Fruit fly (Drosophila melanogaster) whole organism, embryonic: Measurements from ENCODE around the gene CG6738.

ENCODE experiments used
- Aef1 ChIP-seq: fragments of 200-800 bp; sonication (Bioruptor generic); IDR thresholded peaks from 3 replicates; pipeline ENCODE4 v1.3.6; 2022; ENCODE audit warnings: missing biosample characterization, missing genetic modification characterization
- CG10321 ChIP-seq: fragments of 200-800 bp; sonication (Bioruptor generic); IDR thresholded peaks from 2 replicates; pipeline ENCODE4 v1.3.6; 2022; ENCODE audit warnings: missing biosample characterization, missing genetic modification characterization
- CG12071 ChIP-seq: fragments of 200-800 bp; sonication (Bioruptor generic); optimal IDR thresholded peaks from 3 replicates; lab custom pipeline; 2018; ENCODE audit warnings: missing biosample characterization, mild to moderate bottlenecking, missing genetic modification characterization
- CG13287 ChIP-seq: fragments of 200-800 bp; sonication (Bioruptor generic); IDR thresholded peaks from 2 replicates; pipeline ENCODE4 v1.3.6; 2022; ENCODE audit warnings: missing biosample characterization, missing genetic modification characterization; ENCODE audit not compliant: partially characterized antibody
- CG13775 ChIP-seq: fragments of 200-800 bp; sonication (Bioruptor generic); optimal IDR thresholded peaks from 3 replicates; lab custom pipeline; 2017; ENCODE audit warnings: missing biosample characterization, mild to moderate bottlenecking, missing genetic modification characterization
- CG18764 ChIP-seq: fragments of 200-800 bp; sonication (Bioruptor generic); optimal IDR thresholded peaks from 3 replicates; lab custom pipeline; 2016; ENCODE audit warnings: missing biosample characterization, missing genetic modification characterization
- CG2199 ChIP-seq: fragments of 200-800 bp; sonication (Bioruptor generic); IDR thresholded peaks from 3 replicates; pipeline ENCODE4 v1.3.6; 2022; ENCODE audit warnings: missing biosample characterization, missing genetic modification characterization
- CG32532 ChIP-seq: fragments of 200-800 bp; sonication (Bioruptor generic); IDR thresholded peaks from 2 replicates; pipeline ENCODE4 v1.3.6; 2022; ENCODE audit warnings: missing biosample characterization, missing genetic modification characterization
- CG5180 ChIP-seq: fragments of 200-800 bp; sonication (Bioruptor generic); optimal IDR thresholded peaks from 3 replicates; lab custom pipeline; 2017; ENCODE audit warnings: missing biosample characterization, missing genetic modification characterization, mild to moderate bottlenecking, moderate library complexity, missing genetic modification reagents
- CG6272 ChIP-seq: fragments of 200-800 bp; sonication (Bioruptor generic); IDR thresholded peaks from 2 replicates; pipeline ENCODE4 v1.3.6; 2022; ENCODE audit warnings: missing biosample characterization, missing genetic modification characterization
- CG7372 ChIP-seq: fragments of 200-800 bp; sonication (Bioruptor generic); IDR thresholded peaks from 2 replicates; pipeline ENCODE4 v1.3.6; 2022; ENCODE audit warnings: missing biosample characterization, missing genetic modification characterization
- CG7987 ChIP-seq: fragments of 200-800 bp; sonication (Bioruptor generic); optimal IDR thresholded peaks from 2 replicates; lab custom pipeline; 2018; ENCODE audit warnings: missing biosample characterization, mild to moderate bottlenecking, missing genetic modification characterization, moderate library complexity
- CG8478 ChIP-seq: fragments of >200 bp; optimal IDR thresholded peaks from 2 replicates; lab custom pipeline; 2018
- Dad ChIP-seq: fragments of 200-800 bp; sonication (Bioruptor generic); optimal IDR thresholded peaks from 3 replicates; lab custom pipeline; 2016; ENCODE audit warnings: missing biosample characterization, missing genetic modification characterization
- Dbx ChIP-seq: fragments of 200-800 bp; sonication (Bioruptor generic); IDR thresholded peaks from 3 replicates; pipeline ENCODE4 v1.3.6; 2022; ENCODE audit warnings: missing biosample characterization, missing genetic modification characterization
- Deaf1 ChIP-seq: fragments of 200-800 bp; optimal IDR thresholded peaks from 3 replicates; lab custom pipeline; 2019; ENCODE audit warnings: missing biosample characterization, mild to moderate bottlenecking, missing genetic modification characterization, moderate library complexity
- Dfd ChIP-seq, 2 experiments: fragments of >200 bp; optimal IDR thresholded peaks; 2 replicates each; lab custom pipeline; 2017; ENCODE audit warnings: missing biosample characterization in 2 of 2, missing genetic modification characterization in 2 of 2
- Doc2 ChIP-seq: fragments of 200-800 bp; sonication (Bioruptor generic); IDR thresholded peaks from 2 replicates; pipeline ENCODE4 v1.3.6; 2022; ENCODE audit warnings: missing biosample characterization, missing genetic modification characterization
- Dp ChIP-seq: fragments of 200-800 bp; sonication (Bioruptor generic); optimal IDR thresholded peaks from 2 replicates; lab custom pipeline; 2018; ENCODE audit warnings: missing biosample characterization, mild to moderate bottlenecking, missing genetic modification characterization, moderate library complexity
- Elba2 ChIP-seq: fragments of 200-800 bp; sonication (Bioruptor generic); optimal IDR thresholded peaks from 3 replicates; lab custom pipeline; 2016; ENCODE audit warnings: missing biosample characterization, missing genetic modification characterization
- Ets65A ChIP-seq: fragments of 200-800 bp; sonication (Bioruptor generic); peaks from one replicate; lab custom pipeline; 2016; ENCODE audit warnings: missing biosample characterization, missing genetic modification characterization
- Ets97D ChIP-seq: fragments of 200-800 bp; sonication (Bioruptor generic); optimal IDR thresholded peaks from 3 replicates; lab custom pipeline; 2016; ENCODE audit warnings: missing biosample characterization, missing genetic modification characterization
- Fer2 ChIP-seq: fragments of 200-800 bp; sonication (Bioruptor generic); optimal IDR thresholded peaks from 2 replicates; lab custom pipeline; 2018; ENCODE audit warnings: missing biosample characterization, mild to moderate bottlenecking, missing genetic modification characterization, moderate library complexity
- HLH3B ChIP-seq: fragments of 200-800 bp; sonication (Bioruptor generic); IDR thresholded peaks from 2 replicates; pipeline ENCODE4 v1.3.6; 2022; ENCODE audit warnings: missing biosample characterization, missing genetic modification characterization
- Hr39 ChIP-seq: fragments of >200 bp; optimal IDR thresholded peaks from 2 replicates; lab custom pipeline; 2017
- Lhr ChIP-seq: fragments of 200-800 bp; sonication (Bioruptor generic); optimal IDR thresholded peaks from 3 replicates; lab custom pipeline; 2017; ENCODE audit warnings: mild to moderate bottlenecking, missing biosample characterization, missing genetic modification reagents, missing genetic modification characterization
- MTF-1 ChIP-seq: fragments of 200-800 bp; sonication (Bioruptor generic); optimal IDR thresholded peaks from 2 replicates; lab custom pipeline; 2018; ENCODE audit warnings: missing biosample characterization, mild to moderate bottlenecking, missing genetic modification characterization, borderline replicate concordance
- Nf-YB ChIP-seq: fragments of 200-800 bp; sonication (Bioruptor generic); optimal IDR thresholded peaks from 3 replicates; lab custom pipeline; 2019; ENCODE audit warnings: missing biosample characterization, mild to moderate bottlenecking, missing genetic modification characterization, moderate library complexity
- Opbp ChIP-seq: fragments of 200-800 bp; sonication (Bioruptor generic); IDR thresholded peaks from 3 replicates; pipeline ENCODE4 v1.3.6; 2022; ENCODE audit warnings: missing biosample characterization, missing genetic modification characterization; ENCODE audit not compliant: partially characterized antibody
- Sry-δ ChIP-seq: fragments of 200-800 bp; sonication (Bioruptor generic); optimal IDR thresholded peaks from 2 replicates; lab custom pipeline; 2016; ENCODE audit warnings: missing biosample characterization, missing genetic modification characterization
- Tbp ChIP-seq: fragments of >200 bp; optimal IDR thresholded peaks from 2 replicates; lab custom pipeline; 2018; ENCODE audit warnings: missing biosample characterization, missing genetic modification characterization
- ara ChIP-seq: fragments of 200-800 bp; sonication (Bioruptor generic); IDR thresholded peaks from 2 replicates; pipeline ENCODE4 v1.3.6; 2022; ENCODE audit warnings: missing biosample characterization, missing genetic modification characterization
- bab2 ChIP-seq: fragments of 200-800 bp; sonication (Bioruptor generic); optimal IDR thresholded peaks from 2 replicates; lab custom pipeline; 2016; ENCODE audit warnings: missing biosample characterization, missing genetic modification characterization
- bcd ChIP-seq: fragments of 200-800 bp; sonication (Bioruptor generic); optimal IDR thresholded peaks from 2 replicates; lab custom pipeline; 2017; ENCODE audit warnings: missing biosample characterization, mild to moderate bottlenecking, missing genetic modification characterization
- ci ChIP-seq: fragments of 200-800 bp; sonication (Bioruptor generic); IDR thresholded peaks from 3 replicates; pipeline ENCODE4 v1.3.6; 2022; ENCODE audit warnings: missing biosample characterization, missing genetic modification characterization
- crol ChIP-seq: fragments of 200-800 bp; sonication (Bioruptor generic); IDR thresholded peaks from 2 replicates; pipeline ENCODE4 v1.3.6; 2022; ENCODE audit warnings: missing biosample characterization, missing genetic modification characterization
- emc ChIP-seq: fragments of 200-800 bp; sonication (Bioruptor generic); optimal IDR thresholded peaks from 2 replicates; lab custom pipeline; 2016; ENCODE audit warnings: missing biosample characterization, missing genetic modification characterization
- hth ChIP-seq: fragments of >200 bp; optimal IDR thresholded peaks from 2 replicates; lab custom pipeline; 2017; ENCODE audit warnings: inconsistent platforms
- ken ChIP-seq: fragments of 200-800 bp; sonication (Bioruptor generic); IDR thresholded peaks from 3 replicates; pipeline ENCODE4 v1.3.6; 2022; ENCODE audit warnings: missing biosample characterization, missing genetic modification characterization
- kni ChIP-seq: fragments of 200-800 bp; sonication (Bioruptor generic); optimal IDR thresholded peaks from 3 replicates; lab custom pipeline; 2017; ENCODE audit warnings: mild to moderate bottlenecking, missing biosample characterization, missing genetic modification reagents, missing genetic modification characterization
- rib ChIP-seq: fragments of 200-800 bp; sonication (Bioruptor generic); IDR thresholded peaks from 2 replicates; pipeline ENCODE4 v1.3.6; 2022; ENCODE audit warnings: missing biosample characterization, missing genetic modification characterization
- scrt ChIP-seq: fragments of 200-800 bp; sonication (Bioruptor generic); optimal IDR thresholded peaks from 2 replicates; lab custom pipeline; 2018; ENCODE audit warnings: missing biosample characterization, mild to moderate bottlenecking, missing genetic modification characterization, moderate library complexity
- sens ChIP-seq: fragments of 200-800 bp; sonication (Bioruptor generic); peaks from one replicate; lab custom pipeline; 2016; ENCODE audit warnings: missing biosample characterization, missing genetic modification characterization
- ssp ChIP-seq: fragments of 200-800 bp; sonication (Bioruptor generic); IDR thresholded peaks from 2 replicates; pipeline ENCODE4 v1.3.6; 2022; ENCODE audit warnings: missing biosample characterization, missing genetic modification characterization
- tgo ChIP-seq: fragments of 200-800 bp; sonication (Bioruptor generic); IDR thresholded peaks from 3 replicates; pipeline ENCODE4 v1.3.6; 2022; ENCODE audit warnings: missing biosample characterization, missing genetic modification characterization
- tx ChIP-seq: fragments of 200-800 bp; sonication (Bioruptor generic); optimal IDR thresholded peaks from 2 replicates; lab custom pipeline; 2016; ENCODE audit warnings: missing biosample characterization, missing genetic modification characterization
- vnd ChIP-seq: fragments of 200-800 bp; sonication (Bioruptor generic); IDR thresholded peaks from 3 replicates; pipeline ENCODE4 v1.3.6; 2022; ENCODE audit warnings: missing biosample characterization, missing genetic modification characterization; ENCODE audit not compliant: partially characterized antibody
- vvl ChIP-seq: fragments of 200-800 bp; sonication (Bioruptor generic); IDR thresholded peaks from 2 replicates; pipeline ENCODE4 v1.3.6; 2022; ENCODE audit warnings: missing biosample characterization, missing genetic modification characterization
- zen ChIP-seq: fragments of 200-800 bp; sonication (Bioruptor generic); optimal IDR thresholded peaks from 3 replicates; lab custom pipeline; 2018; ENCODE audit warnings: missing biosample characterization, mild to moderate bottlenecking, missing genetic modification characterization, moderate library complexity

The CG6738 gene

DNA sequence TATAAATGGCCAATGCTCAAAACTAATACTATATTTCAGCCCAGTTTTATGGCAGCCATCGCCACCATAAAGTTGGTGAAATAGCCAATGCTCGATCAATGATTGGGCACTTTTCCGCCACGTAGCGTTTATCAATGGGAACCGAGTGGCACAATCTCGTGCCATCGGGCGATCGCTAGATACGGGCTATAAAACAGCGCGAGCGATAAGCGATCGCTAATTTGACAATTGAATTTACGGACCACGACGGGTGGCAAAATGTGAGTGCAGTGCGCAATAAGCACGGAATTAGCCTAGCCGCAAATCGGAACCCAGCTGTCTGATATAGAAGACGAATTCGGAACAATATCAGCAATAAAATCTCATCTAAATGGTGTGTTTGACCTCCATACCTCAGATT lies 40.9 kb downstream of the CG6738 start (continued):
- TF ChIP-seq ssp (GFP tag; lab: Robert Waterston, UW) = no peak
- TF ChIP-seq MTF-1 = peak; percentile 14
- TF ChIP-seq CG13775 (GFP tag; lab: Kevin White, UChicago) = no peak
- TF ChIP-seq, all 482 proteins: peak for 6

DNA sequence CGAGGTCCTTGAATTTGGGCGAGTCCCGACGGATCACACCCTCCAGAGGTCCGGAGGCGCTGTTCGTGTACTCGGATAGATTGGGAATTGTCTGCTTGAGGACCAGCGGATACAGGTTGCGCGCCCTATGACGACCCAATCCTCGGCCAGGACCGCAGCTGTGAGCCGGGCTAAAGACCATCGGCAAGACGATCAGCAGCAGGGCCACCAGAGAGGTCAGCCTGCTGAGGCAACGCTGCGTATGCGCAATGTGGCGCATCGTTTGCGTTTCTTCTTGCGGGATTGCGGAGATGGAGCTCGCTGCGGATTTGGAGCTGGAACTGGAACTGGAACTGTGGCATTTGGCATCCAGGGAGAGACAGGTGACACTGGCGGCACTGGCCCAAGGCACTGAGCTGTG lies 41.8 kb downstream of the CG6738 start:
- TF ChIP-seq CG8478 (peak; percentile 38), Ets97D (GFP tag; lab: Kevin White, UChicago) (no peak), Dbx (0 out of 3 replicates have a peak, but pooled peaks have one; percentile 19), tgo (no peak), sens (GFP tag; lab: Kevin White, UChicago) (peak; percentile 36), Hr39 (no peak), Ets65A (GFP tag; lab: Kevin White, UChicago) (peak; percentile 79), CG7372 (GFP tag; lab: Robert Waterston, UW) (peak; percentile 68)
- TF ChIP-seq, all 482 proteins: peak for 5

DNA sequence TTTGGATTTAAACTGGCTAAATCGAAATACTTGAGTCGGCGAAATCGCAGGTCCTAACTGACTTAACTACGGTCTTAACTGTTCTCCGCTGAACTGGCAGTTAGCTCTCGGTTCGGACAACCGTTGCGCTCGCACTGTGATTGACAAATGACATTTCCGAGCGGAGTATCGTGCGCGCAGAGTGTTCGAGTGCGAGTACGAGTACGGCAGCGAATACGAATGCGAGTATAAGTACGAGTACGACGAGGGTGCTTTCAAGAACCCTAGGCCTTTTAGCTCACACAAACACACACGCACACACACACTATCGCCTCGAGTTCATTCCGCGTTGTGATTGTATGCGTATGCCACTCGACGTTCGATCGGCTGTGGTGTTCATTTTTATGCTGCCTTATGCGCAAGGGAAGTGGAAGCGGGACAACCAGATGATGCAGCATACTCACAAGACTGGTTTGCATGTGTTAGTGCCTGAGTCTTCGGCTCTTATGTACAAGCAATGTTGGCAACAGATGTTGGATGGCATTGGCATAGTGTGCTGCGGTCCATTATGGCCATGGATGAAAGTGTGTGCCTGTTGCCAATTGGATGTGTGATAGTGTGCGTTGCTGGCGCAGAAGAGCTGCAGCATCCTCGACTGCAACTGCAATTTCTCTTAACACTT lies 42.5 kb downstream of the CG6738 start, which contains the start of gene hh:
Gene hh (minus strand): TSS at position 229 of the 661 bp plus-strand sequence.
- peak; percentile 40 for TF ChIP-seq zen (tag; lab: Kevin White, UChicago)
- TF ChIP-seq Doc2 (GFP tag; lab: Robert Waterston, UW) = no peak
- TF ChIP-seq vnd (GFP tag; lab: Robert Waterston, UW) = peak; percentile 50; the same call in 2 of the 3 replicates
- no peak for TF ChIP-seq Dad (GFP tag; lab: Kevin White, UChicago)
- TF ChIP-seq CG10321 (GFP tag; lab: Robert Waterston, UW) = peak; percentile 95
- 0 out of 2 replicates have a peak, but pooled peaks have one; percentile 24 for TF ChIP-seq vvl (GFP tag; lab: Robert Waterston, UW)
- TF ChIP-seq Elba2 (GFP tag; lab: Kevin White, UChicago) = peak; percentile 83
- no peak for TF ChIP-seq Dp (GFP tag; lab: Kevin White, UChicago)
- TF ChIP-seq crol (GFP tag; lab: Robert Waterston, UW) = no peak
- no peak for TF ChIP-seq Tbp (GFP tag; lab: Kevin White, UChicago)
- peak; percentile 9; the same call in 1 of the 2 replicates for TF ChIP-seq CG32532 (GFP tag; lab: Robert Waterston, UW)
- peak; percentile 54 for TF ChIP-seq CG5180 (GFP tag; lab: Kevin White, UChicago)
- no peak for TF ChIP-seq CG18764 (GFP tag; lab: Kevin White, UChicago)
- peak; percentile 11; the same call in 1 of the 2 replicates for TF ChIP-seq CG13287 (GFP tag; lab: Robert Waterston, UW)
- no peak for TF ChIP-seq hth (lab: Kevin White, UChicago)
- peak; percentile 99 for TF ChIP-seq CG8478
- no peak for TF ChIP-seq Lhr
- no peak for TF ChIP-seq ken (GFP tag; lab: Robert Waterston, UW)
- no peak for TF ChIP-seq CG6272 (GFP tag; lab: Robert Waterston, UW)
- TF ChIP-seq ci (GFP tag; lab: Robert Waterston, UW) = no peak
- no peak; the same call in 2 of the 3 replicates for TF ChIP-seq CG2199 (GFP tag; lab: Robert Waterston, UW)
- TF ChIP-seq Deaf1 = peak; percentile 95
- peak; percentile 8 for TF ChIP-seq CG7987 (GFP tag; lab: Kevin White, UChicago)
- no peak for TF ChIP-seq HLH3B (GFP tag; lab: Robert Waterston, UW)
- peak; percentile 57 for TF ChIP-seq kni
- no peak for TF ChIP-seq CG12071 (GFP tag; lab: Kevin White, UChicago)
- no peak for TF ChIP-seq emc (GFP tag; lab: Kevin White, UChicago)
- no peak for TF ChIP-seq bcd (GFP tag; lab: Kevin White, UChicago)
- TF ChIP-seq Opbp = peak; percentile 36; the same call in 1 of the 3 replicates
- no peak for TF ChIP-seq Sry-δ (GFP tag; lab: Kevin White, UChicago)
- no peak for TF ChIP-seq tx (GFP tag; lab: Kevin White, UChicago)
- TF ChIP-seq bab2 = no peak
- TF ChIP-seq ara (GFP tag; lab: Robert Waterston, UW) = 0 out of 2 replicates have a peak, but pooled peaks have one; percentile 27
- TF ChIP-seq Nf-YB (GFP tag; lab: Kevin White, UChicago) = peak; percentile 95
- peak; percentile 51; the same call in 1 of the 2 replicates for TF ChIP-seq rib (GFP tag; lab: Robert Waterston, UW)
- no peak for TF ChIP-seq Fer2 (tag; lab: Kevin White, UChicago)
- TF ChIP-seq Dfd (GFP tag; optimal IDR thresholded peaks at IDR 0.05; lab: Kevin White, UChicago) = peak in 1 of 2 experiments; percentile 66
- TF ChIP-seq scrt (GFP tag; lab: Kevin White, UChicago) = no peak
- TF ChIP-seq Aef1 (GFP tag; lab: Robert Waterston, UW) = no peak
